Fruit fly (Drosophila melanogaster): Measurements from ENCODE around the gene CG46394.

Gene CG46394

DNA sequence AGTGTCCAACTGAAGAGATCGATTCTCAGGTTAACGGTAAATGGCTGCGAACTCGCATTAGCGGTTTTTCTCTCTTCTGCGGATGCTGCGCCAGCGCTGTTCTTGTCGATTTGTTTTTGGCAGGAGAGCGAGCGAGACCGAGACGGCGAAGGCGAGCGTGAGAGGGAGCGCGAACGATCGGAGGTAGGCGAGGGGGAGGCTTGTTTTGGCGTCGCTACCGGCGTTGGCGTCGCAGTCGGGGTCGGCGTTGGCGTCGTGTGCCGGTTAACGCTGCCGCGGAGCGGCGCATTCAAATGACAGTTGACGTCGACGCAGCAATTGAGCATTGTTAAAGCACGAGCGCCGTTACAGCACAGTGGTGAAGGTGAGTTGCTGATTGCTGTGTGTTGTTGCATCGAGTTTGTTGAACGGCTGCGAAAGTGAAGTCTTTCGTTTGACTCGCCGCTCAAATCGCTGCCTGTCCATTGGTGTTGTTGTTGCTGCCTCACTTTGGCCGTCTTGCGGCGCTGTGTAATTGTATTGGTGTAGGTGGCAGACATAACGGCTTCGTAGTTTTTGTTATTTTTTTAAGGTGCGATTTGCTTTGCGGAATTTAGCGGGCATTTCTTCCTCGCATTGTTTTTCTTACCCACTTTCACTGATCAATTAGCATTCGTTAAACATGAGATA lies 13.2 kb upstream of the CG46394 start (continued):
- TF ChIP-seq Oaz (GFP tag; IDR thresholded peaks at IDR 0.05), result no peak
- peak; percentile 25 for TF ChIP-seq stwl (tag; optimal IDR thresholded peaks at IDR 0.05)
- TF ChIP-seq amos (GFP tag; IDR thresholded peaks at IDR 0.05; ENCODE audit: partially characterized antibody), result no peak
- TF ChIP-seq CG8478 (optimal IDR thresholded peaks at IDR 0.05), result peak; percentile 75
- no peak for TF ChIP-seq MBD-R2 (GFP tag; IDR thresholded peaks at IDR 0.05)
- no peak for TF ChIP-seq disco-r (GFP tag; optimal IDR thresholded peaks at IDR 0.05)
- no peak for TF ChIP-seq Ada2b (GFP tag; IDR thresholded peaks at IDR 0.05)
- TF ChIP-seq CG13424 (tag; optimal IDR thresholded peaks at IDR 0.05), result no peak
- TF ChIP-seq CG31441 (GFP tag; IDR thresholded peaks at IDR 0.05), result no peak
- no peak for TF ChIP-seq CG6272 (GFP tag; IDR thresholded peaks at IDR 0.05)
- TF ChIP-seq CG10543 (GFP tag; optimal IDR thresholded peaks at IDR 0.05), result no peak
- no peak for TF ChIP-seq CG17568 (GFP tag; optimal IDR thresholded peaks at IDR 0.05)
- no peak for TF ChIP-seq nerfin-2 (GFP tag; IDR thresholded peaks at IDR 0.05; ENCODE audit: partially characterized antibody)
- TF ChIP-seq br (optimal IDR thresholded peaks at IDR 0.05), result no peak
- TF ChIP-seq wek (GFP tag; optimal IDR thresholded peaks at IDR 0.05), result no peak
- TF ChIP-seq Kr (GFP tag; optimal IDR thresholded peaks at IDR 0.05), result no peak
- TF ChIP-seq CG12942 (GFP tag; optimal IDR thresholded peaks at IDR 0.05), result no peak
- no peak for TF ChIP-seq crc (GFP tag; optimal IDR thresholded peaks at IDR 0.05)
- TF ChIP-seq Mes4 (GFP tag; optimal IDR thresholded peaks at IDR 0.05), result no peak
- no peak for TF ChIP-seq CG6854 (GFP tag; optimal IDR thresholded peaks at IDR 0.05)
- TF ChIP-seq CG5953 (GFP tag; IDR thresholded peaks at IDR 0.05), result no peak
- TF ChIP-seq ttk (GFP tag; IDR thresholded peaks at IDR 0.05), result no peak
- TF ChIP-seq phol (tag; optimal IDR thresholded peaks at IDR 0.05), result no peak
- TF ChIP-seq Rx (GFP tag; IDR thresholded peaks at IDR 0.05), result no peak
- no peak for TF ChIP-seq ken (GFP tag; IDR thresholded peaks at IDR 0.05)
- TF ChIP-seq CG1024 (GFP tag; IDR thresholded peaks at IDR 0.05), result no peak
- no peak for TF ChIP-seq Chrac-16 (GFP tag; optimal IDR thresholded peaks at IDR 0.05)
- TF ChIP-seq CG8765 (GFP tag; IDR thresholded peaks at IDR 0.05), result peak; percentile 34; the same call in 1 of the 2 replicates
- TF ChIP-seq CG2116 (GFP tag; optimal IDR thresholded peaks at IDR 0.05), result no peak
- TF ChIP-seq CG10654 (GFP tag; optimal IDR thresholded peaks at IDR 0.05), result no peak
- no peak for TF ChIP-seq Atf-2 (GFP tag; optimal IDR thresholded peaks at IDR 0.05)
- 0 out of 2 replicates have a peak, but pooled peaks have one; percentile 39 for TF ChIP-seq sna (GFP tag; IDR thresholded peaks at IDR 0.05; ENCODE audit: partially characterized antibody)
- no peak for TF ChIP-seq tin (GFP tag; optimal IDR thresholded peaks at IDR 0.05)
- no peak for TF ChIP-seq pum (GFP tag; optimal IDR thresholded peaks at IDR 0.05)
- no peak for TF ChIP-seq YL-1 (GFP tag; optimal IDR thresholded peaks at IDR 0.05)
- no peak for TF ChIP-seq CG15514 (GFP tag; optimal IDR thresholded peaks at IDR 0.05)
- TF ChIP-seq Hsf (GFP tag; optimal IDR thresholded peaks at IDR 0.05), result no peak
- no peak for TF ChIP-seq CG4854 (GFP tag; optimal IDR thresholded peaks at IDR 0.05)
- no peak for TF ChIP-seq ap (GFP tag; IDR thresholded peaks at IDR 0.05)
- TF ChIP-seq cg (GFP tag; optimal IDR thresholded peaks at IDR 0.05), result peak; percentile 18
- TF ChIP-seq CG2199 (GFP tag; IDR thresholded peaks at IDR 0.05), result no peak
- TF ChIP-seq CG16779 (GFP tag; IDR thresholded peaks at IDR 0.05), result no peak
- 0 out of 3 replicates have a peak, but pooled peaks have one; percentile 7 for TF ChIP-seq so (GFP tag; IDR thresholded peaks at IDR 0.05)
- TF ChIP-seq Pdp1 (GFP tag; optimal IDR thresholded peaks at IDR 0.05), result peak in 1 of 2 experiments; percentile 69
- no peak for TF ChIP-seq CG7556 (GFP tag; optimal IDR thresholded peaks at IDR 0.05)
- peak; percentile 56 for TF ChIP-seq CG10462 (GFP tag; optimal IDR thresholded peaks at IDR 0.05)
- no peak; the same call in 1 of the 2 replicates for TF ChIP-seq HLH3B (GFP tag; IDR thresholded peaks at IDR 0.05)
- no peak for TF ChIP-seq CG15269 (tag; optimal IDR thresholded peaks at IDR 0.05)
- TF ChIP-seq CG11696 (GFP tag; IDR thresholded peaks at IDR 0.05), result no peak
- TF ChIP-seq Hey (tag; optimal IDR thresholded peaks at IDR 0.05), result no peak
- TF ChIP-seq CG1832 (GFP tag; optimal IDR thresholded peaks at IDR 0.05), result peak; percentile 90
- TF ChIP-seq chm (GFP tag; IDR thresholded peaks at IDR 0.05), result no peak

All from whole organism, embryonic.